Worm (Caenorhabditis elegans): ENCODE results near the gene srh-109.
"Not testable (repeated sequence)": the region's sequence is repeated elsewhere in the genome, so short reads cannot be mapped to it uniquely, and the experiment has no call there.

The srh-109 gene

DNA sequence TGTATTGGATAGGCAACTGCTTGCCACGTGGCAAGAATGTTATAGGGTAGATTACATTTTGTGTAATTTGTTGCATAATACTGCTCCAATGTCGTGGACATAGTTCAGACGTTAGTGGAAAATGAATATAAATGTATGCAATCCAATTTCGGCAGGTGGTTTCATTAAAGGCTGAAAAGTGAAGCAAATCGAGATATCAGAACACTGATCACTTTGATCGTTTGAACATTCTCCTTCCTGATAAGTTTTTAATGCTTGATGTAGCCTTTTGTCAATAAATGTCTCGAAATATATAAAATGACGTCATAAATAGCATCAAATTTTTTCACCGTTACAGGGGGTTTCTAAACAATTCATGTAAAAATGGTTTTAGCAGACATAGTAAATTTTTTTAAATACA is at the start of gene srh-109:
Gene srh-109 (minus strand): TSS at position 101 of the 400 bp plus-strand sequence.
- TF ChIP-seq W03F9.2 (tag; optimal IDR thresholded peaks at IDR 0.05) (no peak), dao-5 (tag; optimal IDR thresholded peaks at IDR 0.05) (no peak), him-1 (tag; optimal IDR thresholded peaks at IDR 0.05) (no peak)

ce11 chrV:17264855-17265254 is 44.6 kb upstream of the srh-109 start, which contains the start of gene K10G4.3:
Gene K10G4.3 (minus strand): TSS chrV:17264955.
- TF ChIP-seq W03F9.2, him-1, dao-5 (tag; optimal IDR thresholded peaks at IDR 0.05): not testable (repeated sequence)

DNA sequence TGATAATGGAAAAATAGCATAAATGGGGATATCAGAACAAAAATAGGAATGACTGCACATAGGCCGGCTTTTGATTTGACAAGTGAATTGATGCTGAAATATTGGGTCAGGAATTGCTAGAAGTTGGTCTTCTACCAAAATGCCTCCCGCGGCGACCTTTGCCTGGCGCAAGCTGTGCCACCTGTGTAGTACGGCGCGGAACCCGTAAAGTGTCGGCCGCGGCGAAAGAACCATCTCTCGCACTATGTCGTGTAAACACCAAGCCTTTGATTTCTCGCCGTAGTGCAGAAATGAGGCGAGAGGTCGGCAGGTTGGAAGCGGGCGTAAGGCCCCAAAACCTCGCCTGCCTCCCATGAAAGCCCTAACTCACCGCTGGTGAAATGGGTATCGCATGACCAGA is 41.1 kb upstream of the srh-109 start:
- TF ChIP-seq W03F9.2 (tag; optimal IDR thresholded peaks at IDR 0.05) (no peak), dao-5 (tag; optimal IDR thresholded peaks at IDR 0.05) (no peak), him-1 (tag; optimal IDR thresholded peaks at IDR 0.05) (no peak)

- TF ChIP-seq him-1 (tag; optimal IDR thresholded peaks at IDR 0.05) (no peak), W03F9.2 (tag; optimal IDR thresholded peaks at IDR 0.05) (no peak), dao-5 (tag; optimal IDR thresholded peaks at IDR 0.05) (no peak)
These were observed 38.6 kb upstream of the srh-109 start, which contains the start of gene fbxa-85 for ce11 chrV:17258868-17259267. Gene fbxa-85 (plus strand): TSS chrV:17259168.

DNA sequence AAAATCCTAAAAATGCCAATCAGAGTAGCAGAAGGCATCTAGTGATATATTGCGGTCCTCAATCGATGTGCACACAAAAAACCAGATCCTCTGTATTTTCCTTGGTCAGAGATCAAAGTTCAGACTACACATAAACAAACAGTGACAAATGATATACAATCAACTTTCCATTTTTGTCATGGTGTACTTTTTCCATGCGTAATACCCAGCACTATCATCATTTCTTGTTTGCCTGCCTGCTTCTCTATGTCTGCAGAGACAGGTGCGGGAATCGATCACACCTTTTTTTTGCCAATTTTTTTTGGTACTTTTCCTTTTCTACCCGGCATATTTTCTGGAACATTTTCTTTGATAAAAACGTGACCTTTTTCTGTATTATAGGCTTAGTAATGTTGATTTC is 38.0 kb upstream of the srh-109 start:
- TF ChIP-seq W03F9.2 (tag; optimal IDR thresholded peaks at IDR 0.05) (no peak), him-1 (tag; optimal IDR thresholded peaks at IDR 0.05) (no peak), dao-5 (tag; optimal IDR thresholded peaks at IDR 0.05) (no peak)

- no peak for TF ChIP-seq him-1 (tag; optimal IDR thresholded peaks at IDR 0.05)
- no peak for TF ChIP-seq dao-5 (tag; optimal IDR thresholded peaks at IDR 0.05)
- no peak for TF ChIP-seq W03F9.2 (tag; optimal IDR thresholded peaks at IDR 0.05)
These were observed 37.4 kb upstream of the srh-109 start for ce11 chrV:17257637-17258036.

ce11 chrV:17255454-17255853 is 35.2 kb upstream of the srh-109 start, which contains the start of gene srh-115:
Gene srh-115 (plus strand): TSS chrV:17255754.
- no peak for TF ChIP-seq him-1 (tag; optimal IDR thresholded peaks at IDR 0.05)
- TF ChIP-seq dao-5 (tag; optimal IDR thresholded peaks at IDR 0.05) = no peak
- no peak for TF ChIP-seq W03F9.2 (tag; optimal IDR thresholded peaks at IDR 0.05)

- not testable (repeated sequence) for TF ChIP-seq dao-5, him-1, W03F9.2 (tag; optimal IDR thresholded peaks at IDR 0.05)
These were observed 34.8 kb upstream of the srh-109 start, which contains the start of gene srh-116 for ce11 chrV:17255028-17255427. Gene srh-116 (minus strand): TSS chrV:17255128.

DNA sequence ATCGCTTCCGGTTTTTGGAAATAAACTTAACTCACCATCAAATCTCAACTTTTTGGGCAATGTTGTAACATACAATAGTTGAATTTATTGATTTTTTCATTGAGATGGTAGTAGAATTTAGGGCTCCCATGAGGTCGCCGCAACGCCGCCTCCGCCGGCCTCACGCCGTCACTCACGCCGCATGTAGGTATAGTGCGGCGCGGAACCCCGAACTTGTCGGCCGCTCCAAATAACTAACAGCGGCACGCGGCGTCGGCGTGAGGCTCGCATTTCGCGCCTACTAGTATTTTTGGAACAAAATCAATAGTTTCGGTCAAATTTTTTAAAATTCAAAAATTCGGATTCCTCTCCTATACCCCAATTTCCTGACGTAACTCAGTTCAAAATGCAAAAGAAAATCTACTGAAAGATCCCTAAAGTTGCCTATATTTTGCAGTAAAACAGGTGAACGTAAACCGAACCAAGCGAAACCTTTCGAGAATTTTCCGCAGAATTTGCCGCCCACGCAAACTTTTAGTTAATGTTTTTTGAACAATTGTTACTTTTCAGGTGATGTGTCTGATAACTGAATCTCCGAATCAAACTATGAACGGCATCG is 31.2 kb upstream of the srh-109 start, which contains the start of gene Y61B8A.6:
Gene Y61B8A.6 (plus strand): TSS at position 548 of the 598 bp plus-strand sequence.
- TF ChIP-seq him-1 (tag; optimal IDR thresholded peaks at IDR 0.05) = no peak
- no peak for TF ChIP-seq W03F9.2 (tag; optimal IDR thresholded peaks at IDR 0.05)
- TF ChIP-seq dao-5 (tag; optimal IDR thresholded peaks at IDR 0.05) = no peak

- TF ChIP-seq dao-5 (tag; optimal IDR thresholded peaks at IDR 0.05) = no peak
- TF ChIP-seq him-1 (tag; optimal IDR thresholded peaks at IDR 0.05) = no peak
- TF ChIP-seq W03F9.2 (tag; optimal IDR thresholded peaks at IDR 0.05) = no peak
These were observed 28.7 kb upstream of the srh-109 start, which contains the start of gene clec-243 for ce11 chrV:17248915-17249314. Gene clec-243 (minus strand): TSS chrV:17249015.

- no peak for TF ChIP-seq dao-5 (tag; optimal IDR thresholded peaks at IDR 0.05)
These were observed 25.2 kb upstream of the srh-109 start, which contains the start of gene clec-242 for ce11 chrV:17245406-17245805. Gene clec-242 (minus strand): TSS chrV:17245506.

- TF ChIP-seq him-1 (tag; optimal IDR thresholded peaks at IDR 0.05) = no peak
- no peak for TF ChIP-seq W03F9.2 (tag; optimal IDR thresholded peaks at IDR 0.05)
- no peak for TF ChIP-seq dao-5 (tag; optimal IDR thresholded peaks at IDR 0.05)
These were observed 22.8 kb upstream of the srh-109 start for ce11 chrV:17243016-17243415.

DNA sequence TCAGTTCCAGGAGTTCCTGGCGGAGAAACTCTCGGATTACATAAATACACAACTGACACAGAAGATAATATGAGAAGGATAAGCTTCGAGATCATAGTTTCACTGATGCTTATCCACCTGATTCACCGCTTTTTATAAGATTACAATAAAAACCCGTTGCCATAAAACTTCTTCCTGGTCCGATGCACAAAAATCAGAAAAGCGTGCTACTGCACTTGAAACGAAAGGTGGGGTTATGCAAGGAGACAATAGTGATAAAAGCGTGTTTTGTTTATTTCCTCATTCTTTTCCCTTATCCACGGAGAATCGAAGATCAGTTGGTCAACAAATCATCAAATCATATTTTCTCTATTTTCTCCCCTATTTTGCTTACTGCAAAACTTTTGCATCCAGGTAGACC is 22.3 kb upstream of the srh-109 start, which contains the start of gene Y68A4B.3:
Gene Y68A4B.3 (minus strand): TSS at position 101 of the 400 bp plus-strand sequence.
- TF ChIP-seq W03F9.2 (tag; optimal IDR thresholded peaks at IDR 0.05) = no peak
- no peak for TF ChIP-seq dao-5 (tag; optimal IDR thresholded peaks at IDR 0.05)
- TF ChIP-seq him-1 (tag; optimal IDR thresholded peaks at IDR 0.05) = no peak

- TF ChIP-seq dao-5 (tag; optimal IDR thresholded peaks at IDR 0.05) (no peak), W03F9.2 (tag; optimal IDR thresholded peaks at IDR 0.05) (no peak), him-1 (tag; optimal IDR thresholded peaks at IDR 0.05) (no peak)
These were observed 21.0 kb upstream of the srh-109 start for ce11 chrV:17241278-17241661.

Measured in whole organism, L4/young adult.